Fruit fly (Drosophila melanogaster) S2 (cell line): ENCODE results near the gene Clc.

Experiments
- CG8478 ChIP-seq: fragments of >200 bp; optimal IDR thresholded peaks from 2 replicates; lab custom pipeline; 2018
- CTCF ChIP-seq, 2 experiments: fragments of >200 bp; optimal IDR thresholded peaks; 2 replicates each; lab custom pipeline; 2018

- no peak for TF ChIP-seq CTCF (optimal IDR thresholded peaks at IDR 0.05; lab: Kevin White, UChicago)
- TF ChIP-seq CG8478 (lab: Kevin White, UChicago), result no peak
Measured at dm6 chr3L:20197213-20197612, 43.6 kb upstream of the Clc start.
